Worm (Caenorhabditis elegans) whole organism, L1 larva: Measurements from ENCODE around the gene F26F12.4.

Experiments used
- C04F5.9 ChIP-seq: sonication (generic microtip); optimal IDR thresholded peaks from 2 replicates; lab custom pipeline; 2016; ENCODE audit warnings: missing genetic modification characterization, missing compliant biosample characterization
- C16A3.4 ChIP-seq: fragments of 150-350 bp; optimal IDR thresholded peaks from 2 replicates; lab custom pipeline; 2014; ENCODE audit warnings: missing biosample characterization, missing genetic modification characterization
- F16B12.6 ChIP-seq: fragments of 150-350 bp; optimal IDR thresholded peaks from 2 replicates; lab custom pipeline; 2014; ENCODE audit warnings: missing biosample characterization, missing genetic modification characterization
- Y116A8C.19 ChIP-seq: sonication (generic microtip); optimal IDR thresholded peaks from 2 replicates; lab custom pipeline; 2016; ENCODE audit warnings: missing compliant biosample characterization, missing genetic modification characterization, borderline replicate concordance
- aha-1 ChIP-seq: fragments of 150-350 bp; optimal IDR thresholded peaks from 2 replicates; lab custom pipeline; 2014; ENCODE audit warnings: missing biosample characterization, missing genetic modification characterization
- aly-2 ChIP-seq: fragments of 150-350 bp; optimal IDR thresholded peaks from 2 replicates; lab custom pipeline; 2014; ENCODE audit warnings: missing biosample characterization, missing genetic modification characterization
- blmp-1 ChIP-seq: fragments of 150-350 bp; optimal IDR thresholded peaks from 2 replicates; lab custom pipeline; 2014; ENCODE audit warnings: missing biosample characterization, missing genetic modification characterization
- ceh-63 ChIP-seq: fragments of 200-800 bp; sonication (Bioruptor generic); optimal IDR thresholded peaks from 2 replicates; lab custom pipeline; 2018; ENCODE audit warnings: mild to moderate bottlenecking, missing genetic modification characterization, missing compliant biosample characterization
- ceh-82 ChIP-seq, 3 experiments: fragments of 150-350 bp in 1 of 3; sonication (generic microtip) in 2 of 3; optimal IDR thresholded peaks; 2 replicates each; lab custom pipeline; 2014 to 2017; ENCODE audit warnings: missing biosample characterization in 3 of 3, missing genetic modification characterization in 3 of 3
- dpl-1 ChIP-seq, 3 experiments: fragments of 150-350 bp in 2 of 3; sonication (generic microtip) in 1 of 3; optimal IDR thresholded peaks; 2 replicates each; lab custom pipeline; 2014 to 2017; ENCODE audit warnings: missing biosample characterization in 3 of 3, missing genetic modification characterization in 3 of 3, missing genetic modification reagents in 3 of 3
- dsc-1 ChIP-seq: sonication (generic microtip); optimal IDR thresholded peaks from 2 replicates; lab custom pipeline; 2016; ENCODE audit warnings: mild to moderate bottlenecking, missing genetic modification characterization, missing compliant biosample characterization
- efl-1 ChIP-seq, 4 experiments: fragments of 150-350 bp; optimal IDR thresholded peaks in 3 of 4; peaks in 1 of 4; 1 replicate in 1 of 4; 2 replicates in 3 of 4; lab custom pipeline; 2014; ENCODE audit warnings: missing biosample characterization in 2 of 4, missing genetic modification characterization in 2 of 4, missing genetic modification reagents in 2 of 4
- efl-3 ChIP-seq: fragments of 200-800 bp; sonication (Bioruptor generic); optimal IDR thresholded peaks from 2 replicates; lab custom pipeline; 2018; ENCODE audit warnings: mild to moderate bottlenecking, missing genetic modification characterization, missing compliant biosample characterization
- egl-13 ChIP-seq: sonication (generic microtip); optimal IDR thresholded peaks from 2 replicates; lab custom pipeline; 2016; ENCODE audit warnings: missing genotype, missing genetic modification reagents, missing genetic modification characterization, missing compliant biosample characterization
- elt-3 ChIP-seq, 6 experiments: fragments of 150-350 bp in 1 of 6; sonication (generic microtip); optimal IDR thresholded peaks; 2 replicates each; lab custom pipeline; 2017 to 2018; ENCODE audit warnings: missing biosample characterization in 6 of 6, missing genetic modification characterization in 6 of 6, inconsistent platforms in 1 of 6
- ets-5 ChIP-seq: fragments of 200-800 bp; sonication (Bioruptor generic); IDR thresholded peaks from 2 replicates; pipeline ENCODE4 v1.3.6; 2022; ENCODE audit warnings: missing genetic modification characterization, missing compliant biosample characterization
- fos-1 ChIP-seq: fragments of 150-350 bp; optimal IDR thresholded peaks from 2 replicates; lab custom pipeline; 2014; ENCODE audit warnings: missing biosample characterization, missing genetic modification characterization
- grh-1 ChIP-seq: fragments of 200-800 bp; sonication (Bioruptor generic); IDR thresholded peaks from 2 replicates; pipeline ENCODE4 v1.3.6; 2022; ENCODE audit warnings: missing genetic modification reagents, missing genetic modification characterization, missing compliant biosample characterization
- hlh-17 ChIP-seq: fragments of 200-800 bp; sonication (Bioruptor generic); optimal IDR thresholded peaks from 2 replicates; lab custom pipeline; 2018; ENCODE audit warnings: missing genetic modification characterization, mild to moderate bottlenecking, missing compliant biosample characterization, moderate library complexity, borderline replicate concordance
- hlh-4 ChIP-seq: sonication (generic microtip); optimal IDR thresholded peaks from 2 replicates; lab custom pipeline; 2016; ENCODE audit warnings: mild to moderate bottlenecking, missing genetic modification characterization, missing compliant biosample characterization
- hpl-2 ChIP-seq: fragments of 150-350 bp; optimal IDR thresholded peaks from 2 replicates; lab custom pipeline; 2014; ENCODE audit warnings: missing biosample characterization, missing genetic modification reagents, missing genetic modification characterization
- isw-1 ChIP-seq: fragments of 200-800 bp; sonication (Bioruptor generic); IDR thresholded peaks from 2 replicates; pipeline ENCODE4 v1.3.6; 2022; ENCODE audit warnings: missing genetic modification characterization, missing compliant biosample characterization
- lin-15B ChIP-seq: fragments of 150-350 bp; sonication (generic microtip); optimal IDR thresholded peaks from 3 replicates; lab custom pipeline; 2014; ENCODE audit warnings: missing biosample characterization, missing genetic modification characterization
- lin-39 ChIP-seq: fragments of 150-350 bp; optimal IDR thresholded peaks from 2 replicates; lab custom pipeline; 2014; ENCODE audit warnings: missing biosample characterization, missing genetic modification reagents, missing genetic modification characterization
- lsy-2 ChIP-seq, 2 experiments: fragments of 150-350 bp; optimal IDR thresholded peaks; 2 replicates each; lab custom pipeline; 2014; ENCODE audit warnings: missing biosample characterization in 2 of 2, missing genetic modification characterization in 2 of 2
- mab-9 ChIP-seq: fragments of 200-800 bp; sonication (Bioruptor generic); IDR thresholded peaks from 2 replicates; pipeline ENCODE4 v1.3.6; 2022; ENCODE audit warnings: missing genetic modification reagents, missing genetic modification characterization, missing compliant biosample characterization
- mdl-1 ChIP-seq, 2 experiments: fragments of 150-350 bp; optimal IDR thresholded peaks; 2 replicates each; lab custom pipeline; 2014 to 2017; ENCODE audit warnings: missing biosample characterization in 2 of 2, missing genetic modification characterization in 2 of 2, inconsistent platforms in 1 of 2
- mef-2 ChIP-seq: fragments of 150-350 bp; optimal IDR thresholded peaks from 2 replicates; lab custom pipeline; 2014; ENCODE audit warnings: missing biosample characterization, missing genetic modification characterization
- mep-1 ChIP-seq: fragments of 150-350 bp; optimal IDR thresholded peaks from 2 replicates; lab custom pipeline; 2014; ENCODE audit warnings: missing biosample characterization, missing genetic modification characterization
- nhr-11 ChIP-seq: fragments of 150-350 bp; optimal IDR thresholded peaks from 2 replicates; lab custom pipeline; 2014; ENCODE audit warnings: missing biosample characterization, missing genetic modification characterization
- nhr-20 ChIP-seq: sonication (generic microtip); optimal IDR thresholded peaks from 2 replicates; lab custom pipeline; 2016; ENCODE audit warnings: mild to moderate bottlenecking, missing genetic modification characterization, missing compliant biosample characterization
- nhr-237 ChIP-seq: fragments of 150-350 bp; optimal IDR thresholded peaks from 2 replicates; lab custom pipeline; 2014; ENCODE audit warnings: missing biosample characterization, missing genetic modification characterization
- nhr-71 ChIP-seq: sonication (generic microtip); optimal IDR thresholded peaks from 2 replicates; lab custom pipeline; 2016; ENCODE audit warnings: mild to moderate bottlenecking, missing genetic modification characterization, moderate library complexity, missing compliant biosample characterization
- nhr-76 ChIP-seq: sonication (generic microtip); optimal IDR thresholded peaks from 2 replicates; lab custom pipeline; 2017; ENCODE audit warnings: missing biosample characterization, missing genetic modification characterization
- nhr-77 ChIP-seq: fragments of 150-350 bp; optimal IDR thresholded peaks from 2 replicates; lab custom pipeline; 2014; ENCODE audit warnings: missing biosample characterization, missing genetic modification characterization
- nhr-85 ChIP-seq: sonication (generic microtip); peaks from one replicate; lab custom pipeline; 2016; ENCODE audit warnings: missing genetic modification characterization, inconsistent platforms, missing compliant biosample characterization
- nhr-90 ChIP-seq: sonication (generic microtip); optimal IDR thresholded peaks from 2 replicates; lab custom pipeline; 2016; ENCODE audit warnings: mild to moderate bottlenecking, missing genetic modification characterization, missing compliant biosample characterization; ENCODE audit not compliant: poor library complexity
- pqm-1 ChIP-seq: sonication (generic microtip); optimal IDR thresholded peaks from 3 replicates; lab custom pipeline; 2017; ENCODE audit warnings: missing biosample characterization, missing genetic modification characterization
- rnt-1 ChIP-seq: sonication (generic microtip); optimal IDR thresholded peaks from 2 replicates; lab custom pipeline; 2016; ENCODE audit warnings: mild to moderate bottlenecking, missing genetic modification characterization, moderate library complexity, missing compliant biosample characterization
- snpc-4 ChIP-seq: fragments of 150-350 bp; optimal IDR thresholded peaks from 2 replicates; lab custom pipeline; 2014; ENCODE audit warnings: missing biosample characterization, missing genetic modification characterization
- snu-23 ChIP-seq: sonication (generic microtip); optimal IDR thresholded peaks from 2 replicates; lab custom pipeline; 2016; ENCODE audit warnings: missing genetic modification characterization, missing compliant biosample characterization
- sptf-1 ChIP-seq: fragments of 150-350 bp; optimal IDR thresholded peaks from 2 replicates; lab custom pipeline; 2014; ENCODE audit warnings: missing biosample characterization, missing genetic modification characterization
- swsn-7 ChIP-seq: sonication (generic microtip); optimal IDR thresholded peaks from 2 replicates; lab custom pipeline; 2016; ENCODE audit warnings: missing genetic modification characterization, missing compliant biosample characterization
- tbx-2 ChIP-seq: sonication (generic microtip); optimal IDR thresholded peaks from 2 replicates; lab custom pipeline; 2016; ENCODE audit warnings: missing genetic modification characterization, missing compliant biosample characterization
- tlp-1 ChIP-seq: fragments of 150-350 bp; optimal IDR thresholded peaks from 2 replicates; lab custom pipeline; 2014; ENCODE audit warnings: missing biosample characterization, missing genetic modification characterization
- unc-30 ChIP-seq: sonication (generic microtip); optimal IDR thresholded peaks from 2 replicates; lab custom pipeline; 2017; ENCODE audit warnings: missing biosample characterization, missing genetic modification characterization
- unc-86 ChIP-seq: sonication (generic microtip); optimal IDR thresholded peaks from 2 replicates; lab custom pipeline; 2016; ENCODE audit warnings: missing genetic modification characterization, missing compliant biosample characterization
- unc-98 ChIP-seq: fragments of 200-800 bp; sonication (Bioruptor generic); IDR thresholded peaks from 2 replicates; pipeline ENCODE4 v1.3.6; 2022; ENCODE audit warnings: missing genetic modification characterization, missing compliant biosample characterization
- ztf-11 ChIP-seq, 2 experiments: sonication (generic microtip); optimal IDR thresholded peaks; 2 replicates each; lab custom pipeline; 2016 to 2017; ENCODE audit warnings: missing genetic modification characterization in 2 of 2, missing biosample characterization in 1 of 2, missing compliant biosample characterization in 1 of 2
- ztf-4 ChIP-seq: fragments of 150-350 bp; optimal IDR thresholded peaks from 2 replicates; lab custom pipeline; 2014; ENCODE audit warnings: missing biosample characterization, missing genetic modification characterization

Gene F26F12.4

DNA sequence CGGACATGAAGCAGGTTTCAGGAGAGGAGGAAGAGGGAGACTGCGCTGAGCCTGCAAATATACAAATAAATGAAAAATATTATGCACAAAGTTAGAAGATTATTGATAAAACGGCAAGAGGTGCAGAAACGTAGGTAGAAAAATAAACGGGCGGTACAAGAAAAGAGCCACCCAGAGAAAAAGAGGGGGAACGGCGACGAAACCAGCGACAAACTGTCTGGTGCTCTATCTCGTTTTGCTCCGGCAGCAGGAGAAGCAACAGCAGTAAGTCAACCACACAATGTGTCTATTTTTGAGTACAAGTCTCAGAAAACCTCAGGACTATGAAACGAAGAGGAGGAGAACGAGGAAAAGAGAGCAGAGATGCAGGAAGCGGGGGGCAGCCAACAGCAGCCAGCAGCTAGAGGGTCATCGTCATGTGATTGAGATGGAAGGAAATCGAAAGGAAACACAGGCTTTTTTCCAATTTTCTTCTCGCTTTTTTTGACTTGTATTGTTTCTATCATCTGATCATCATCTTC, 23.4 kb downstream of the F26F12.4 start, which contains the start of gene F26F12.3 (continued):
- no peak for TF ChIP-seq ztf-11 (tag; optimal IDR thresholded peaks at IDR 0.05; lab: Kevin White, UChicago)
- peak; percentile 1 for TF ChIP-seq C04F5.9 (tag; lab: Kevin White, UChicago)
- TF ChIP-seq ets-5 (GFP tag; lab: Robert Waterston, UW), result no peak
- peak; percentile 79 for TF ChIP-seq tbx-2 (tag; lab: Kevin White, UChicago)
- no peak for TF ChIP-seq nhr-76 (tag; lab: Kevin White, UChicago)
- TF ChIP-seq nhr-11 (tag; lab: Kevin White, UChicago), result no peak
- no peak for TF ChIP-seq lin-39 (tag; lab: Kevin White, UChicago)
- peak; percentile 5 for TF ChIP-seq F16B12.6 (tag; lab: Kevin White, UChicago)
- peak; percentile 79 for TF ChIP-seq nhr-20 (tag; lab: Kevin White, UChicago)
- TF ChIP-seq ztf-4 (tag; lab: Kevin White, UChicago), result no peak
- no peak for TF ChIP-seq pqm-1 (tag; lab: Kevin White, UChicago)
- peak; percentile 43 for TF ChIP-seq C16A3.4
- no peak for TF ChIP-seq aha-1 (tag; lab: Kevin White, UChicago)
- no peak for TF ChIP-seq elt-3 (tag; optimal IDR thresholded peaks at IDR 0.05; lab: Kevin White, UChicago)
- TF ChIP-seq hlh-4 (tag; lab: Kevin White, UChicago), result no peak
- TF ChIP-seq unc-98 (GFP tag; lab: Robert Waterston, UW), result no peak
- TF ChIP-seq efl-1 (optimal IDR thresholded peaks at IDR 0.05; lab: Kevin White, UChicago), result peak; percentile 24 to 42
- peak; percentile 23 to 93 for TF ChIP-seq efl-1 (GFP tag; optimal IDR thresholded peaks at IDR 0.05 in 1 of 2; lab: Kevin White, UChicago)
- TF ChIP-seq nhr-77 (tag; lab: Kevin White, UChicago), result peak; percentile 67
- TF ChIP-seq swsn-7 (tag; lab: Kevin White, UChicago), result peak; percentile 71
- no peak for TF ChIP-seq hlh-17
- no peak for TF ChIP-seq grh-1 (GFP tag; lab: Robert Waterston, UW)
- peak; percentile 3 to 31 (median 24) for TF ChIP-seq dpl-1 (GFP tag; optimal IDR thresholded peaks at IDR 0.05; lab: Kevin White, UChicago)
- peak; percentile 52 for TF ChIP-seq rnt-1 (tag; lab: Kevin White, UChicago)
- TF ChIP-seq fos-1, result peak; percentile 10
- TF ChIP-seq ceh-63, result no peak
- TF ChIP-seq aly-2, result no peak
- peak; percentile 54 for TF ChIP-seq dsc-1
- TF ChIP-seq blmp-1 (tag; lab: Kevin White, UChicago), result peak; percentile 66
- no peak for TF ChIP-seq tlp-1 (tag; lab: Kevin White, UChicago)
- no peak for TF ChIP-seq snpc-4
- TF ChIP-seq mef-2 (tag; lab: Kevin White, UChicago), result peak; percentile 49
- TF ChIP-seq mdl-1 (tag; optimal IDR thresholded peaks at IDR 0.05; lab: Kevin White, UChicago), result peak in 1 of 2 experiments; percentile 85

DNA sequence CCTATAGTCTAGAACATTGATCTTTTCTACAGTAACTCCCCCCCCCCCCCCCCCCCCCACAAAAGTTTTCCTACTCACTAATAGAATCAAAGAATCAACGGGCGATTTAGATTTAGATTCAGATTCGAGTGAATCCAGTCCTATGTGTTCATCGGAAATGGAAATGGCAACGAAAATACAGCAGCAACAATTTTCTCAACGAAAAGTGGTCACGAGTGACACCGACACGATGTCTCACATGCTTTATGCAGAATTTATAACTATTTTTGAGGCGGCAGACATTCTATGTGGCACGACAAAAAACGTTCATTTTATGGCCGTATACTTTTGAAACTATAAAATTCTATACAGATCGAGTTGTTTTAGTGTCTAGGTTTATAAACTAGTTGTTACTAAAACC, 24.0 kb downstream of the F26F12.4 start:
- peak; percentile 39 for TF ChIP-seq unc-86
- TF ChIP-seq dsc-1, result no peak
- TF ChIP-seq isw-1 (GFP tag; lab: Robert Waterston, UW), result no peak
- TF ChIP-seq nhr-85 (tag; lab: Kevin White, UChicago), result no peak
- no peak for TF ChIP-seq efl-3 (GFP tag; lab: Kevin White, UChicago)
- TF ChIP-seq nhr-11 (tag; lab: Kevin White, UChicago), result no peak
- TF ChIP-seq lin-15B (tag; lab: Kevin White, UChicago), result no peak
- no peak for TF ChIP-seq C16A3.4
- no peak for TF ChIP-seq nhr-90 (tag; lab: Kevin White, UChicago)
- TF ChIP-seq mef-2 (tag; lab: Kevin White, UChicago), result no peak
- TF ChIP-seq nhr-71 (tag; lab: Kevin White, UChicago), result no peak
- no peak for TF ChIP-seq tbx-2 (tag; lab: Kevin White, UChicago)
- no peak for TF ChIP-seq sptf-1 (tag; lab: Kevin White, UChicago)
- no peak for TF ChIP-seq snpc-4
- no peak for TF ChIP-seq mdl-1 (tag; optimal IDR thresholded peaks at IDR 0.05; lab: Kevin White, UChicago)
- TF ChIP-seq unc-30 (tag; lab: Kevin White, UChicago), result no peak
- TF ChIP-seq nhr-76 (tag; lab: Kevin White, UChicago), result no peak
- no peak for TF ChIP-seq mab-9 (GFP tag; lab: Robert Waterston, UW)
- no peak for TF ChIP-seq grh-1 (GFP tag; lab: Robert Waterston, UW)
- TF ChIP-seq ceh-82 (tag; optimal IDR thresholded peaks at IDR 0.05; lab: Kevin White, UChicago), result no peak
- no peak for TF ChIP-seq F16B12.6 (tag; lab: Kevin White, UChicago)
- peak; percentile 32 for TF ChIP-seq ztf-4 (tag; lab: Kevin White, UChicago)
- TF ChIP-seq nhr-237 (tag; lab: Kevin White, UChicago), result no peak
- peak; percentile 41 for TF ChIP-seq mep-1
- no peak for TF ChIP-seq aly-2
- no peak for TF ChIP-seq hpl-2 (GFP tag; lab: Kevin White, UChicago)
- no peak for TF ChIP-seq snu-23
- TF ChIP-seq Y116A8C.19, result no peak
- TF ChIP-seq lsy-2 (tag; optimal IDR thresholded peaks at IDR 0.05; lab: Kevin White, UChicago), result no peak
- TF ChIP-seq efl-1 (optimal IDR thresholded peaks at IDR 0.05; lab: Kevin White, UChicago), result no peak
- TF ChIP-seq efl-1 (GFP tag; optimal IDR thresholded peaks at IDR 0.05 in 1 of 2; lab: Kevin White, UChicago), result peak in 1 of 2 experiments; percentile 78
- no peak for TF ChIP-seq egl-13
- TF ChIP-seq elt-3 (tag; optimal IDR thresholded peaks at IDR 0.05; lab: Kevin White, UChicago), result no peak
